Fruit fly (Drosophila melanogaster): ENCODE results near the gene Rrp6.

The Rrp6 gene

DNA sequence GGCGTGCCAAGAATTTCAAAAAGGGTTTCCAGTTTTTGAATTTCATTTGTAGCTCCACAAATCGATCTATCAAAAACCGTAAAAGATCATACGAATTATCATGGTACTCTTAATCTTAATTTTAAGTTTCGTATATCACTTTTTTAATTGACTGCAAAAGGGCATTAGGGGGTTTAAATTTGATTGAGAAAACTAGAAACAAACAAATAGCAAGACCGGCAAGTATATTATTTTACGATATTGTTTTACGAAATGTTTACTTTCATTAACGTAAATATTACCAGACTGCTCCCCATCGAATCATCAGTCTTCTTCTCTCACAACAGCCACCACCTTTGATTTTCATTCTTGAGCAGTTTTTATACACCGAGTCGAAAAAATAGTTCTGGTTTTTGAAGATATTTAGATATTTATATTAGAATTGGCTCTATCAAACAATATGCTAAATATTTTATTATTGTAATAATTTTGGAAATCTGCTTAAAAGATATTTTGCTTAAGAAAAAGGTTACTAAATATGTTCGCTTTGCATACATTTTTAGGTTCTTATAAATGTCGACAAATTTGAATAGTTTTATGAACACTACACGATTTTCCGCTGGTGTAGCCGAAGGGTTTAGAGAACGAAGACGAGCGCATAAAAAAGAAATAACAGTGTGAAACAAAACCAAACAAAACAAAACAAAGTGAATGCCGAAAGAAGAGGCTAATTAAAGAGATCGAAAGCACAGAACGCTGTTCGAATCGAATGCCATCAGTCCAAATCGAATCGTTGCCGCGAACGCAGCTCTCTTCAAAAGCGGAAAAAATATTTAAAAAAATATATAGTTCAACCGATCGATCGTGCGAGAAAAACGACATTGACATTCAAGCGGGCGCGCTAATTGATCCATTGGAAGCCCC, 32.1 kb upstream of the Rrp6 start, which contains the start of gene Sdr (continued):
- TF ChIP-seq pb (GFP tag; optimal IDR thresholded peaks at IDR 0.05): no peak
- TF ChIP-seq peb (GFP tag; IDR thresholded peaks at IDR 0.05): no peak
- TF ChIP-seq CG18599 (GFP tag; optimal IDR thresholded peaks at IDR 0.05): peak; percentile 20
- TF ChIP-seq Hr51 (GFP tag; optimal IDR thresholded peaks at IDR 0.05): peak in 1 of 2 experiments; percentile 27
- peak; percentile 8 for TF ChIP-seq Fer2 (tag; optimal IDR thresholded peaks at IDR 0.05)
- TF ChIP-seq Fer3 (tag; optimal IDR thresholded peaks at IDR 0.05): peak; percentile 11
- no peak for TF ChIP-seq aop (GFP tag; IDR thresholded peaks at IDR 0.05)
- TF ChIP-seq Nf-YC (tag; optimal IDR thresholded peaks at IDR 0.05): no peak
- TF ChIP-seq Oli (tag; optimal IDR thresholded peaks at IDR 0.05): peak; percentile 0
- TF ChIP-seq CG9817 (tag; optimal IDR thresholded peaks at IDR 0.05): peak; percentile 18
- TF ChIP-seq dmrt99B (tag; optimal IDR thresholded peaks at IDR 0.05): peak; percentile 56
- TF ChIP-seq lbe (GFP tag; optimal IDR thresholded peaks at IDR 0.05): peak; percentile 7
- TF ChIP-seq crol (GFP tag; IDR thresholded peaks at IDR 0.05): no peak
- TF ChIP-seq Lhr (GFP tag; optimal IDR thresholded peaks at IDR 0.05): no peak
- TF ChIP-seq Adf1 (GFP tag; IDR thresholded peaks at IDR 0.05): no peak
- TF ChIP-seq tio (GFP tag; optimal IDR thresholded peaks at IDR 0.05): peak; percentile 9
- no peak for TF ChIP-seq CG13296 (GFP tag; optimal IDR thresholded peaks at IDR 0.05)
- no peak for TF ChIP-seq CG6813 (GFP tag; optimal IDR thresholded peaks at IDR 0.05)
- peak; percentile 32 for TF ChIP-seq CG15269 (tag; optimal IDR thresholded peaks at IDR 0.05)
- no peak for TF ChIP-seq ato (GFP tag; IDR thresholded peaks at IDR 0.05; ENCODE audit: partially characterized antibody)
- TF ChIP-seq CG10543 (GFP tag; optimal IDR thresholded peaks at IDR 0.05): peak; percentile 40
- TF ChIP-seq CG6791 (GFP tag; IDR thresholded peaks at IDR 0.05; ENCODE audit: partially characterized antibody): no peak
- TF ChIP-seq CG10366 (GFP tag; IDR thresholded peaks at IDR 0.05): no peak
- peak; percentile 56 for TF ChIP-seq CG7839 (tag; optimal IDR thresholded peaks at IDR 0.05)
- TF ChIP-seq ci (GFP tag; IDR thresholded peaks at IDR 0.05): no peak
- no peak for TF ChIP-seq bbx (GFP tag; IDR thresholded peaks at IDR 0.05; ENCODE audit: partially characterized antibody)
- TF ChIP-seq repo (GFP tag; optimal IDR thresholded peaks at IDR 0.05): no peak

DNA sequence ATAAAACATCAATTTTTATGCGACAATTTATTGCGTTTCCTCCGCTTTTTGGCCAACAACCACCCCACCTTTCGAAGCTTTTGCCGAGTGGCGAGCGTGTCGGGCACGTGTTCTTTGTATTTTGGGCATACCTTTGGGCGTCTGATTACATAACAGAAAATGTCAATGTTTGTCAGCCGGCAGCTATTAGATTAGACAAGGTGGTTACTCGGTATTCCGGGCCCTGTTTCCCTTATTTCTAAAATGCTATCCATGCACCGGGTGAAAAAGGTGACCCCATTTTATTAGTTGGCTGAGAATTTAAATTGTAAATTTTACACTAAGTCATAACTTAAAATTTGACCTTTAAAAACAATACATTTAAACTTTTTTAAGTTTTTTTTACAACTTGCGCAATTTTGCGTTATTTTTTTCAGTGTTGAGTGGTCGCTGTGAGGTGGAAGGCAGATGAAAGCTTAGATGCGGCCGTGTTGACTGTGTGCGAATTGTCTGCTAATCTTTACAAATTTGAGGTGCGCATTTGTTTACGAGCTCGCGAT, 26.5 kb upstream of the Rrp6 start:
- TF ChIP-seq Xrp1 (GFP tag; IDR thresholded peaks at IDR 0.05): no peak
- TF ChIP-seq CG11504 (tag; optimal IDR thresholded peaks at IDR 0.05): peak; percentile 55
- TF ChIP-seq HHEX (GFP tag; optimal IDR thresholded peaks at IDR 0.05): peak; percentile 7
- TF ChIP-seq dysf (GFP tag; IDR thresholded peaks at IDR 0.05): 0 out of 3 replicates have a peak, but pooled peaks have one; percentile 16
- TF ChIP-seq h (optimal IDR thresholded peaks at IDR 0.05): no peak
- TF ChIP-seq HLH54F (GFP tag; optimal IDR thresholded peaks at IDR 0.05): no peak
- TF ChIP-seq chif (GFP tag; optimal IDR thresholded peaks at IDR 0.05): peak in 1 of 2 experiments; percentile 4
- no peak for TF ChIP-seq Med (GFP tag)
- no peak for TF ChIP-seq gfzf (GFP tag; optimal IDR thresholded peaks at IDR 0.05)
- no peak for TF ChIP-seq CG4820 (GFP tag; optimal IDR thresholded peaks at IDR 0.05)
- no peak for TF ChIP-seq CG10321 (GFP tag; IDR thresholded peaks at IDR 0.05)
- TF ChIP-seq CG11696 (GFP tag; IDR thresholded peaks at IDR 0.05): no peak
- no peak for TF ChIP-seq CG34422 (GFP tag; IDR thresholded peaks at IDR 0.05)
- TF ChIP-seq tgo (GFP tag; IDR thresholded peaks at IDR 0.05): no peak
- TF ChIP-seq Hr3 (GFP tag; optimal IDR thresholded peaks at IDR 0.05): no peak
- peak; percentile 79 for TF ChIP-seq CG18599 (GFP tag; optimal IDR thresholded peaks at IDR 0.05)
- no peak for TF ChIP-seq CrebB (tag; optimal IDR thresholded peaks at IDR 0.05)
- no peak for TF ChIP-seq luna (GFP tag; optimal IDR thresholded peaks at IDR 0.05)
- no peak for TF ChIP-seq lbe (GFP tag; optimal IDR thresholded peaks at IDR 0.05)
- TF ChIP-seq slp2 (GFP tag; optimal IDR thresholded peaks at IDR 0.05): no peak
- peak in 1 of 2 experiments; percentile 73 for TF ChIP-seq Pdp1 (GFP tag; optimal IDR thresholded peaks at IDR 0.05)
- 0 out of 3 replicates have a peak, but pooled peaks have one; percentile 31 for TF ChIP-seq CG11456 (GFP tag; IDR thresholded peaks at IDR 0.05)
- TF ChIP-seq Oli (tag; optimal IDR thresholded peaks at IDR 0.05): no peak
- peak; percentile 9 for TF ChIP-seq CG9727 (GFP tag; optimal IDR thresholded peaks at IDR 0.05)
